Fruit fly (Drosophila melanogaster) whole organism, embryonic: ENCODE data around the gene Sf3a2.

Experiments used
- CG10267 ChIP-seq: fragments of 200-800 bp; sonication (Bioruptor generic); optimal IDR thresholded peaks from 2 replicates; lab custom pipeline; 2018; ENCODE audit warnings: missing biosample characterization, mild to moderate bottlenecking, missing genetic modification characterization, moderate library complexity
- CG13296 ChIP-seq: fragments of 200-800 bp; sonication (Bioruptor generic); optimal IDR thresholded peaks from 3 replicates; lab custom pipeline; 2018; ENCODE audit warnings: missing biosample characterization, mild to moderate bottlenecking, missing genetic modification characterization
- CG14014 ChIP-seq: fragments of 200-800 bp; sonication (Bioruptor generic); IDR thresholded peaks from 2 replicates; pipeline ENCODE4 v1.3.6; 2022; ENCODE audit warnings: missing biosample characterization, missing genetic modification characterization
- CG14710 ChIP-seq: fragments of 200-800 bp; sonication (Bioruptor generic); optimal IDR thresholded peaks from 3 replicates; lab custom pipeline; 2019; ENCODE audit warnings: missing biosample characterization, mild to moderate bottlenecking, missing genetic modification characterization, moderate library complexity
- CG15073 ChIP-seq: fragments of 200-800 bp; sonication (Bioruptor generic); optimal IDR thresholded peaks from 2 replicates; lab custom pipeline; 2016; ENCODE audit warnings: missing biosample characterization, missing genetic modification characterization
- CG15696 ChIP-seq: fragments of 200-800 bp; sonication (Bioruptor generic); optimal IDR thresholded peaks from 2 replicates; lab custom pipeline; 2019; ENCODE audit warnings: missing biosample characterization, mild to moderate bottlenecking, missing genetic modification characterization, moderate library complexity
- CG17359 ChIP-seq: fragments of 200-800 bp; sonication (Bioruptor generic); optimal IDR thresholded peaks from 3 replicates; lab custom pipeline; 2018; ENCODE audit warnings: missing biosample characterization, mild to moderate bottlenecking, missing genetic modification characterization, moderate library complexity
- CG17568 ChIP-seq: fragments of 200-800 bp; sonication (Bioruptor generic); optimal IDR thresholded peaks from 2 replicates; lab custom pipeline; 2018; ENCODE audit warnings: missing biosample characterization, mild to moderate bottlenecking, missing genetic modification characterization, moderate library complexity
- CG17802 ChIP-seq: fragments of 200-800 bp; sonication (Bioruptor generic); optimal IDR thresholded peaks from 2 replicates; lab custom pipeline; 2018; ENCODE audit warnings: missing biosample characterization, mild to moderate bottlenecking, missing genetic modification characterization, moderate library complexity
- CG18599 ChIP-seq: fragments of 200-800 bp; sonication (Bioruptor generic); optimal IDR thresholded peaks from 3 replicates; lab custom pipeline; 2017; ENCODE audit warnings: missing biosample characterization, missing genetic modification characterization, mild to moderate bottlenecking, moderate library complexity, missing genetic modification reagents
- CG2120 ChIP-seq: fragments of 200-800 bp; sonication (Bioruptor generic); optimal IDR thresholded peaks from 3 replicates; lab custom pipeline; 2016; ENCODE audit warnings: missing biosample characterization, missing genetic modification characterization
- CG30403 ChIP-seq: fragments of 200-800 bp; sonication (Bioruptor generic); optimal IDR thresholded peaks from 3 replicates; lab custom pipeline; 2016; ENCODE audit warnings: missing biosample characterization, missing genetic modification characterization
- CG31224 ChIP-seq: fragments of 200-800 bp; sonication (Bioruptor generic); IDR thresholded peaks from 2 replicates; pipeline ENCODE4 v1.3.6; 2022; ENCODE audit warnings: missing biosample characterization, missing genetic modification characterization
- CG3281 ChIP-seq: fragments of 200-800 bp; sonication (Bioruptor generic); optimal IDR thresholded peaks from 3 replicates; lab custom pipeline; 2017; ENCODE audit warnings: missing biosample characterization, mild to moderate bottlenecking, missing genetic modification characterization
- CG4328 ChIP-seq: fragments of 200-800 bp; sonication (Bioruptor generic); optimal IDR thresholded peaks from 3 replicates; lab custom pipeline; 2017; ENCODE audit warnings: missing biosample characterization, missing genetic modification reagents, missing genetic modification characterization
- CG5245 ChIP-seq: fragments of 200-800 bp; sonication (Bioruptor generic); optimal IDR thresholded peaks from 3 replicates; lab custom pipeline; 2016; ENCODE audit warnings: missing biosample characterization, missing genetic modification characterization
- CG8281 ChIP-seq: fragments of 200-800 bp; sonication (Bioruptor generic); optimal IDR thresholded peaks from 2 replicates; lab custom pipeline; 2018; ENCODE audit warnings: missing biosample characterization, mild to moderate bottlenecking, missing genetic modification characterization, moderate library complexity
- CG8359 ChIP-seq: fragments of 200-800 bp; sonication (Bioruptor generic); optimal IDR thresholded peaks from 2 replicates; lab custom pipeline; 2017; ENCODE audit warnings: missing biosample characterization, mild to moderate bottlenecking, missing genetic modification characterization, borderline replicate concordance
- CG8765 ChIP-seq: fragments of 200-800 bp; sonication (Bioruptor generic); IDR thresholded peaks from 2 replicates; pipeline ENCODE4 v1.3.6; 2022; ENCODE audit warnings: missing biosample characterization, missing genetic modification characterization
- Dip2 ChIP-seq: fragments of 200-800 bp; sonication (Bioruptor generic); IDR thresholded peaks from 2 replicates; pipeline ENCODE4 v1.3.6; 2022; ENCODE audit warnings: missing biosample characterization, missing genetic modification characterization
- Dll ChIP-seq: fragments of 200-800 bp; sonication (Bioruptor generic); IDR thresholded peaks from 4 replicates; pipeline ENCODE4 v1.3.6; 2022; ENCODE audit warnings: missing biosample characterization, missing genetic modification characterization; ENCODE audit not compliant: partially characterized antibody
- HLH4C ChIP-seq: fragments of 200-800 bp; sonication (Bioruptor generic); IDR thresholded peaks from 3 replicates; pipeline ENCODE4 v1.3.6; 2022; ENCODE audit warnings: missing biosample characterization, missing genetic modification characterization; ENCODE audit not compliant: partially characterized antibody
- MBD-R2 ChIP-seq: fragments of 200-800 bp; sonication (Bioruptor generic); IDR thresholded peaks from 2 replicates; pipeline ENCODE4 v1.3.6; 2022; ENCODE audit warnings: missing biosample characterization, missing genetic modification characterization
- Max ChIP-seq: fragments of 200-800 bp; sonication (Bioruptor generic); optimal IDR thresholded peaks from 2 replicates; lab custom pipeline; 2016; ENCODE audit warnings: missing biosample characterization, mild to moderate bottlenecking, missing genetic modification characterization
- Med ChIP-seq: fragments of 200-800 bp; sonication (Bioruptor generic); peaks from one replicate; lab custom pipeline; 2016; ENCODE audit warnings: missing biosample characterization, missing genetic modification characterization, mild to moderate bottlenecking, inconsistent platforms, moderate library complexity
- Six4 ChIP-seq: fragments of 200-800 bp; sonication (Bioruptor generic); optimal IDR thresholded peaks from 2 replicates; lab custom pipeline; 2016; ENCODE audit warnings: missing biosample characterization, missing genetic modification characterization
- Spps ChIP-seq: fragments of 200-800 bp; sonication (Bioruptor generic); optimal IDR thresholded peaks from 2 replicates; lab custom pipeline; 2018; ENCODE audit warnings: missing biosample characterization, mild to moderate bottlenecking, missing genetic modification characterization
- Xbp1 ChIP-seq: fragments of 200-800 bp; sonication (Bioruptor generic); optimal IDR thresholded peaks from 3 replicates; lab custom pipeline; 2016; ENCODE audit warnings: missing biosample characterization, mild to moderate bottlenecking, missing genetic modification characterization
- caup ChIP-seq: fragments of 200-800 bp; sonication (Bioruptor generic); optimal IDR thresholded peaks from 3 replicates; lab custom pipeline; 2017; ENCODE audit warnings: missing biosample characterization, mild to moderate bottlenecking, missing genetic modification characterization, moderate library complexity; ENCODE audit not compliant: severe bottlenecking
- chm ChIP-seq: fragments of 200-800 bp; sonication (Bioruptor generic); IDR thresholded peaks from 2 replicates; pipeline ENCODE4 v1.3.6; 2022; ENCODE audit warnings: missing biosample characterization, missing genetic modification characterization
- crc ChIP-seq: fragments of 200-800 bp; sonication (Bioruptor generic); optimal IDR thresholded peaks from 2 replicates; lab custom pipeline; 2016; ENCODE audit warnings: missing biosample characterization, missing genetic modification characterization
- dan ChIP-seq: fragments of 200-800 bp; sonication (Bioruptor generic); IDR thresholded peaks from 2 replicates; pipeline ENCODE4 v1.3.6; 2022; ENCODE audit warnings: missing biosample characterization, missing genetic modification characterization
- dimm ChIP-seq: fragments of 200-800 bp; sonication (Bioruptor generic); IDR thresholded peaks from 2 replicates; pipeline ENCODE4 v1.3.6; 2022; ENCODE audit warnings: missing biosample characterization, missing genetic modification characterization
- fd102C ChIP-seq: fragments of 200-800 bp; sonication (Bioruptor generic); optimal IDR thresholded peaks from 2 replicates; lab custom pipeline; 2018; ENCODE audit warnings: missing biosample characterization, mild to moderate bottlenecking, missing genetic modification characterization, moderate library complexity
- fu2 ChIP-seq: fragments of 200-800 bp; sonication (Bioruptor generic); optimal IDR thresholded peaks from 2 replicates; lab custom pipeline; 2016; ENCODE audit warnings: missing biosample characterization, missing genetic modification characterization
- gce ChIP-seq: fragments of 200-800 bp; sonication (Bioruptor generic); IDR thresholded peaks from 3 replicates; pipeline ENCODE4 v1.3.6; 2022; ENCODE audit warnings: missing biosample characterization, missing genetic modification characterization
- grau ChIP-seq: fragments of 200-800 bp; optimal IDR thresholded peaks from 3 replicates; lab custom pipeline; 2019; ENCODE audit warnings: missing biosample characterization, mild to moderate bottlenecking, missing genetic modification characterization, moderate library complexity
- gt ChIP-seq: fragments of 200-800 bp; sonication (Bioruptor generic); IDR thresholded peaks from 2 replicates; pipeline ENCODE4 v1.3.6; 2022; ENCODE audit warnings: missing biosample characterization, missing genetic modification characterization
- inv ChIP-seq: fragments of 200-800 bp; sonication (Bioruptor generic); IDR thresholded peaks from 2 replicates; pipeline ENCODE4 v1.3.6; 2022; ENCODE audit warnings: missing biosample characterization, missing genetic modification characterization; ENCODE audit not compliant: partially characterized antibody
- maf-S ChIP-seq: fragments of 200-800 bp; sonication (Bioruptor generic); optimal IDR thresholded peaks from 2 replicates; lab custom pipeline; 2016; ENCODE audit warnings: missing biosample characterization, missing genetic modification characterization
- mirr ChIP-seq: fragments of 200-800 bp; sonication (Bioruptor generic); optimal IDR thresholded peaks from 3 replicates; lab custom pipeline; 2018; ENCODE audit warnings: missing biosample characterization, mild to moderate bottlenecking, missing genetic modification characterization
- nau ChIP-seq: fragments of 200-800 bp; sonication (Bioruptor generic); optimal IDR thresholded peaks from 3 replicates; lab custom pipeline; 2017; ENCODE audit warnings: missing biosample characterization, mild to moderate bottlenecking, missing genetic modification characterization, missing genetic modification reagents
- phol ChIP-seq: fragments of 200-800 bp; sonication (Bioruptor generic); optimal IDR thresholded peaks from 3 replicates; lab custom pipeline; 2018; ENCODE audit warnings: missing biosample characterization, mild to moderate bottlenecking, missing genetic modification characterization, moderate library complexity
- sens-2 ChIP-seq: fragments of 200-800 bp; sonication (Bioruptor generic); IDR thresholded peaks from 2 replicates; pipeline ENCODE4 v1.3.6; 2022; ENCODE audit warnings: missing biosample characterization, missing genetic modification characterization
- seq ChIP-seq: fragments of 200-800 bp; sonication (Bioruptor generic); IDR thresholded peaks from 2 replicates; pipeline ENCODE4 v1.3.6; 2022; ENCODE audit warnings: missing biosample characterization, missing genetic modification characterization
- sima ChIP-seq: fragments of 200-800 bp; sonication (Bioruptor generic); optimal IDR thresholded peaks from 2 replicates; lab custom pipeline; 2016; ENCODE audit warnings: missing biosample characterization, missing genetic modification characterization
- tup ChIP-seq: fragments of 200-800 bp; sonication (Bioruptor generic); optimal IDR thresholded peaks from 2 replicates; lab custom pipeline; 2016; ENCODE audit warnings: missing biosample characterization, mild to moderate bottlenecking, missing genetic modification characterization, moderate library complexity
- usp ChIP-seq: fragments of >200 bp; optimal IDR thresholded peaks from 2 replicates; lab custom pipeline; 2017; ENCODE audit warnings: missing biosample characterization, missing genetic modification characterization
- vnd ChIP-seq: fragments of 200-800 bp; sonication (Bioruptor generic); IDR thresholded peaks from 3 replicates; pipeline ENCODE4 v1.3.6; 2022; ENCODE audit warnings: missing biosample characterization, missing genetic modification characterization; ENCODE audit not compliant: partially characterized antibody
- yki ChIP-seq: fragments of >200 bp; optimal IDR thresholded peaks from 3 replicates; lab custom pipeline; 2018
- zf30C ChIP-seq: fragments of 200-800 bp; sonication (Bioruptor generic); optimal IDR thresholded peaks from 3 replicates; lab custom pipeline; 2018; ENCODE audit warnings: missing biosample characterization, mild to moderate bottlenecking, missing genetic modification characterization

Gene Sf3a2

dm6 chr3L:12792933-12793448 lies 20.8 kb downstream of the Sf3a2 start (continued):
- no peak for TF ChIP-seq tup (GFP tag; lab: Kevin White, UChicago)
- peak; percentile 18 for TF ChIP-seq Max (GFP tag; lab: Kevin White, UChicago)
- no peak for TF ChIP-seq zf30C (GFP tag; lab: Kevin White, UChicago)
- TF ChIP-seq CG10267 (tag; lab: Kevin White, UChicago), result peak; percentile 65
- TF ChIP-seq fd102C, result no peak
- TF ChIP-seq HLH4C (GFP tag; lab: Robert Waterston, UW), result no peak
- TF ChIP-seq CG15696 (tag; lab: Kevin White, UChicago), result no peak
- TF ChIP-seq vnd (GFP tag; lab: Robert Waterston, UW), result no peak
- no peak for TF ChIP-seq CG8281
- peak; percentile 69 for TF ChIP-seq CG17359 (tag; lab: Kevin White, UChicago)
- peak; percentile 36 for TF ChIP-seq nau (GFP tag; lab: Kevin White, UChicago)
- no peak for TF ChIP-seq gt (GFP tag; lab: Robert Waterston, UW)
- peak; percentile 27 for TF ChIP-seq mirr (GFP tag; lab: Kevin White, UChicago)
- TF ChIP-seq CG5245, result peak; percentile 10
- TF ChIP-seq chm, result no peak
- TF ChIP-seq CG2120, result peak; percentile 73
- peak; percentile 44 for TF ChIP-seq caup
- peak; percentile 72 for TF ChIP-seq CG18599 (GFP tag; lab: Kevin White, UChicago)
- TF ChIP-seq CG31224 (GFP tag; lab: Robert Waterston, UW), result 0 out of 2 replicates have a peak, but pooled peaks have one; percentile 10
- TF ChIP-seq sens-2 (GFP tag; lab: Robert Waterston, UW), result no peak
- no peak for TF ChIP-seq sima (GFP tag; lab: Kevin White, UChicago)
- TF ChIP-seq phol, result peak; percentile 72
- no peak for TF ChIP-seq dan (GFP tag; lab: Robert Waterston, UW)
- peak; percentile 3 for TF ChIP-seq Spps (tag; lab: Kevin White, UChicago)
- TF ChIP-seq CG17802 (tag; lab: Kevin White, UChicago), result no peak
- peak; percentile 72 for TF ChIP-seq CG3281
- no peak for TF ChIP-seq dimm (GFP tag; lab: Robert Waterston, UW)
- no peak for TF ChIP-seq CG8359 (GFP tag; lab: Kevin White, UChicago)
- no peak for TF ChIP-seq MBD-R2 (GFP tag; lab: Robert Waterston, UW)
- TF ChIP-seq yki (lab: Kevin White, UChicago), result no peak
- no peak for TF ChIP-seq Dll (GFP tag; lab: Robert Waterston, UW)
- TF ChIP-seq CG14014 (GFP tag; lab: Robert Waterston, UW), result 0 out of 2 replicates have a peak, but pooled peaks have one; percentile 48
- no peak for TF ChIP-seq maf-S
- TF ChIP-seq gce (GFP tag; lab: Robert Waterston, UW), result no peak
- TF ChIP-seq CG30403 (GFP tag; lab: Kevin White, UChicago), result peak; percentile 73
- no peak for TF ChIP-seq inv (GFP tag; lab: Robert Waterston, UW)
- TF ChIP-seq CG13296 (GFP tag; lab: Kevin White, UChicago), result peak; percentile 75
- no peak for TF ChIP-seq CG4328 (GFP tag; lab: Kevin White, UChicago)
- peak; percentile 53 for TF ChIP-seq CG17568 (GFP tag; lab: Kevin White, UChicago)
- TF ChIP-seq crc (GFP tag; lab: Kevin White, UChicago), result no peak
- TF ChIP-seq CG15073, result peak; percentile 42
- no peak for TF ChIP-seq Dip2 (GFP tag; lab: Robert Waterston, UW)
- peak; percentile 70 for TF ChIP-seq Med (GFP tag; lab: Kevin White, UChicago)
- TF ChIP-seq fu2 (GFP tag; lab: Kevin White, UChicago), result no peak
- peak; percentile 47 for TF ChIP-seq CG14710 (tag; lab: Kevin White, UChicago)
- TF ChIP-seq seq (GFP tag; lab: Robert Waterston, UW), result no peak
- no peak for TF ChIP-seq Six4 (GFP tag; lab: Kevin White, UChicago)
- no peak for TF ChIP-seq CG8765 (GFP tag; lab: Robert Waterston, UW)
- TF ChIP-seq Xbp1 (GFP tag; lab: Kevin White, UChicago), result peak; percentile 17
- peak; percentile 82 for TF ChIP-seq grau (tag; lab: Kevin White, UChicago)
- no peak for TF ChIP-seq usp
